Fruit fly (Drosophila melanogaster) whole organism, embryonic: ENCODE data around the gene CG7016.

ENCODE experiments used
- Asciz ChIP-seq: fragments of 200-800 bp; sonication (Bioruptor generic); optimal IDR thresholded peaks from 2 replicates; lab custom pipeline; 2017; ENCODE audit warnings: missing biosample characterization, mild to moderate bottlenecking, missing genetic modification characterization, missing genetic modification reagents
- CG10267 ChIP-seq: fragments of 200-800 bp; sonication (Bioruptor generic); optimal IDR thresholded peaks from 2 replicates; lab custom pipeline; 2018; ENCODE audit warnings: missing biosample characterization, mild to moderate bottlenecking, missing genetic modification characterization, moderate library complexity
- CG12104 ChIP-seq: fragments of 200-800 bp; sonication (Bioruptor generic); optimal IDR thresholded peaks from 3 replicates; lab custom pipeline; 2016; ENCODE audit warnings: missing biosample characterization, missing genetic modification characterization
- CG12391 ChIP-seq: fragments of 200-800 bp; sonication (Bioruptor generic); optimal IDR thresholded peaks from 3 replicates; lab custom pipeline; 2018; ENCODE audit warnings: missing biosample characterization, mild to moderate bottlenecking, missing genetic modification characterization, moderate library complexity
- CG13123 ChIP-seq: fragments of 200-800 bp; sonication (Bioruptor generic); optimal IDR thresholded peaks from 2 replicates; lab custom pipeline; 2016; ENCODE audit warnings: missing biosample characterization, missing genetic modification characterization
- CG13775 ChIP-seq: fragments of 200-800 bp; sonication (Bioruptor generic); optimal IDR thresholded peaks from 3 replicates; lab custom pipeline; 2017; ENCODE audit warnings: missing biosample characterization, mild to moderate bottlenecking, missing genetic modification characterization
- CG1529 ChIP-seq: fragments of 200-800 bp; sonication (Bioruptor generic); optimal IDR thresholded peaks from 3 replicates; lab custom pipeline; 2018; ENCODE audit warnings: missing biosample characterization, missing genetic modification characterization
- CG15514 ChIP-seq: fragments of 200-800 bp; sonication (Bioruptor generic); optimal IDR thresholded peaks from 3 replicates; lab custom pipeline; 2017; ENCODE audit warnings: missing biosample characterization, missing genetic modification characterization, mild to moderate bottlenecking, moderate library complexity, missing genetic modification reagents
- CG1603 ChIP-seq: fragments of 200-800 bp; sonication (Bioruptor generic); optimal IDR thresholded peaks from 2 replicates; lab custom pipeline; 2019; ENCODE audit warnings: missing biosample characterization, mild to moderate bottlenecking, missing genetic modification characterization, moderate library complexity
- CG17186 ChIP-seq: fragments of 200-800 bp; sonication (Bioruptor generic); optimal IDR thresholded peaks from 3 replicates; lab custom pipeline; 2017; ENCODE audit warnings: missing biosample characterization, missing genetic modification reagents, missing genetic modification characterization
- CG17829 ChIP-seq: fragments of 200-800 bp; optimal IDR thresholded peaks from 2 replicates; lab custom pipeline; 2019; ENCODE audit warnings: missing biosample characterization, mild to moderate bottlenecking, missing genetic modification characterization, moderate library complexity
- CG2116 ChIP-seq: fragments of 200-800 bp; sonication (Bioruptor generic); optimal IDR thresholded peaks from 3 replicates; lab custom pipeline; 2018; ENCODE audit warnings: missing biosample characterization, mild to moderate bottlenecking, missing genetic modification characterization
- CG30020 ChIP-seq: fragments of 200-800 bp; optimal IDR thresholded peaks from 2 replicates; lab custom pipeline; 2019; ENCODE audit warnings: missing biosample characterization, mild to moderate bottlenecking, missing genetic modification characterization, moderate library complexity
- CG3163 ChIP-seq: fragments of 200-800 bp; sonication (Bioruptor generic); optimal IDR thresholded peaks from 3 replicates; lab custom pipeline; 2016; ENCODE audit warnings: missing biosample characterization, missing genetic modification characterization
- CG32767 ChIP-seq: fragments of 200-800 bp; sonication (Bioruptor generic); IDR thresholded peaks from 2 replicates; pipeline ENCODE4 v1.3.6; 2022; ENCODE audit warnings: missing biosample characterization, missing genetic modification characterization
- CG3281 ChIP-seq: fragments of 200-800 bp; sonication (Bioruptor generic); optimal IDR thresholded peaks from 3 replicates; lab custom pipeline; 2017; ENCODE audit warnings: missing biosample characterization, mild to moderate bottlenecking, missing genetic modification characterization
- CG4854 ChIP-seq: fragments of 200-800 bp; sonication (Bioruptor generic); optimal IDR thresholded peaks from 2 replicates; lab custom pipeline; 2016; ENCODE audit warnings: missing biosample characterization, missing genetic modification characterization, inconsistent platforms
- CG6683 ChIP-seq: fragments of 200-800 bp; sonication (Bioruptor generic); optimal IDR thresholded peaks from 2 replicates; lab custom pipeline; 2017; ENCODE audit warnings: missing biosample characterization, mild to moderate bottlenecking, missing genetic modification characterization, missing genetic modification reagents
- CG7745 ChIP-seq: fragments of 200-800 bp; sonication (Bioruptor generic); optimal IDR thresholded peaks from 2 replicates; lab custom pipeline; 2018; ENCODE audit warnings: missing biosample characterization, mild to moderate bottlenecking, missing genetic modification characterization, moderate library complexity
- CG9727 ChIP-seq: fragments of 200-800 bp; sonication (Bioruptor generic); optimal IDR thresholded peaks from 3 replicates; lab custom pipeline; 2017; ENCODE audit warnings: missing biosample characterization, mild to moderate bottlenecking, missing genetic modification characterization
- Dp ChIP-seq: fragments of 200-800 bp; sonication (Bioruptor generic); optimal IDR thresholded peaks from 2 replicates; lab custom pipeline; 2018; ENCODE audit warnings: missing biosample characterization, mild to moderate bottlenecking, missing genetic modification characterization, moderate library complexity
- E2f2 ChIP-seq: fragments of 200-800 bp; sonication (Bioruptor generic); IDR thresholded peaks from 2 replicates; pipeline ENCODE4 v1.3.6; 2022; ENCODE audit warnings: missing biosample characterization, missing genetic modification characterization
- Elba2 ChIP-seq: fragments of 200-800 bp; sonication (Bioruptor generic); optimal IDR thresholded peaks from 3 replicates; lab custom pipeline; 2016; ENCODE audit warnings: missing biosample characterization, missing genetic modification characterization
- H15 ChIP-seq: fragments of 200-800 bp; sonication (Bioruptor generic); IDR thresholded peaks from 3 replicates; pipeline ENCODE4 v1.3.6; 2022; ENCODE audit warnings: missing biosample characterization, missing genetic modification characterization
- MESR4 ChIP-seq: fragments of 200-800 bp; sonication (Bioruptor generic); optimal IDR thresholded peaks from 2 replicates; lab custom pipeline; 2018; ENCODE audit warnings: missing biosample characterization, mild to moderate bottlenecking, missing genetic modification characterization, moderate library complexity
- Nf-YB ChIP-seq: fragments of 200-800 bp; sonication (Bioruptor generic); optimal IDR thresholded peaks from 3 replicates; lab custom pipeline; 2019; ENCODE audit warnings: missing biosample characterization, mild to moderate bottlenecking, missing genetic modification characterization, moderate library complexity
- Pdp1 ChIP-seq, 2 experiments: fragments of 200-800 bp; sonication (Bioruptor generic); optimal IDR thresholded peaks; 3 replicates each; lab custom pipeline; 2016; ENCODE audit warnings: missing biosample characterization in 2 of 2, missing genetic modification characterization in 2 of 2, mild to moderate bottlenecking in 1 of 2, moderate library complexity in 1 of 2
- caup ChIP-seq: fragments of 200-800 bp; sonication (Bioruptor generic); optimal IDR thresholded peaks from 3 replicates; lab custom pipeline; 2017; ENCODE audit warnings: missing biosample characterization, mild to moderate bottlenecking, missing genetic modification characterization, moderate library complexity; ENCODE audit not compliant: severe bottlenecking
- chinmo ChIP-seq: fragments of 200-800 bp; sonication (Bioruptor generic); IDR thresholded peaks from 4 replicates; pipeline ENCODE4 v1.3.6; 2022; ENCODE audit warnings: missing biosample characterization, missing genetic modification characterization; ENCODE audit not compliant: partially characterized antibody
- crc ChIP-seq: fragments of 200-800 bp; sonication (Bioruptor generic); optimal IDR thresholded peaks from 2 replicates; lab custom pipeline; 2016; ENCODE audit warnings: missing biosample characterization, missing genetic modification characterization
- cwo ChIP-seq: fragments of 200-800 bp; sonication (Bioruptor generic); optimal IDR thresholded peaks from 3 replicates; lab custom pipeline; 2017; ENCODE audit warnings: missing biosample characterization, missing genetic modification characterization, mild to moderate bottlenecking, moderate library complexity, missing genetic modification reagents
- dm ChIP-seq: fragments of 200-800 bp; sonication (Bioruptor generic); optimal IDR thresholded peaks from 3 replicates; lab custom pipeline; 2016; ENCODE audit warnings: missing biosample characterization, missing genetic modification characterization
- ham ChIP-seq: fragments of 200-800 bp; sonication (Bioruptor generic); IDR thresholded peaks from 2 replicates; pipeline ENCODE4 v1.3.6; 2022; ENCODE audit warnings: missing biosample characterization, missing genetic modification characterization
- kah ChIP-seq: fragments of 200-800 bp; sonication (Bioruptor generic); optimal IDR thresholded peaks from 2 replicates; lab custom pipeline; 2018; ENCODE audit warnings: missing biosample characterization, mild to moderate bottlenecking, missing genetic modification characterization
- lbe ChIP-seq: fragments of 200-800 bp; sonication (Bioruptor generic); optimal IDR thresholded peaks from 2 replicates; lab custom pipeline; 2016; ENCODE audit warnings: missing biosample characterization, mild to moderate bottlenecking, missing genetic modification characterization
- nmo ChIP-seq: fragments of 200-800 bp; sonication (Bioruptor generic); optimal IDR thresholded peaks from 2 replicates; lab custom pipeline; 2018; ENCODE audit warnings: missing biosample characterization, mild to moderate bottlenecking, missing genetic modification characterization, moderate library complexity
- phol ChIP-seq: fragments of 200-800 bp; sonication (Bioruptor generic); optimal IDR thresholded peaks from 3 replicates; lab custom pipeline; 2018; ENCODE audit warnings: missing biosample characterization, mild to moderate bottlenecking, missing genetic modification characterization, moderate library complexity
- pzg ChIP-seq: fragments of 200-800 bp; sonication (Bioruptor generic); optimal IDR thresholded peaks from 3 replicates; lab custom pipeline; 2018; ENCODE audit warnings: missing biosample characterization, mild to moderate bottlenecking, missing genetic modification characterization, moderate library complexity
- sr ChIP-seq: fragments of 200-800 bp; sonication (Bioruptor generic); IDR thresholded peaks from 3 replicates; pipeline ENCODE4 v1.3.6; 2022; ENCODE audit warnings: missing biosample characterization, missing genetic modification characterization
- twi ChIP-seq: fragments of 200-800 bp; optimal IDR thresholded peaks from 2 replicates; lab custom pipeline; 2019; ENCODE audit warnings: missing biosample characterization, mild to moderate bottlenecking, missing genetic modification characterization, moderate library complexity
- usp ChIP-seq: fragments of >200 bp; optimal IDR thresholded peaks from 2 replicates; lab custom pipeline; 2017; ENCODE audit warnings: missing biosample characterization, missing genetic modification characterization

Gene CG7016

dm6 chr3R:24876843-24877457, 14.2 kb downstream of the CG7016 start, which contains the start of the genes CG11089 and CG31381 (continued):
- peak; percentile 45 for TF ChIP-seq CG10267 (tag; lab: Kevin White, UChicago)
- TF ChIP-seq CG7745 (tag; lab: Kevin White, UChicago), result no peak
- peak; percentile 50 for TF ChIP-seq pzg (GFP tag; lab: Kevin White, UChicago)
- TF ChIP-seq cwo (GFP tag; lab: Kevin White, UChicago), result peak; percentile 94
- peak; percentile 13 for TF ChIP-seq Elba2 (GFP tag; lab: Kevin White, UChicago)
- TF ChIP-seq Dp (GFP tag; lab: Kevin White, UChicago), result peak; percentile 96
- peak; percentile 45 for TF ChIP-seq caup (GFP tag; lab: Kevin White, UChicago)
- peak; percentile 2 for TF ChIP-seq CG30020
- no peak for TF ChIP-seq CG32767 (GFP tag; lab: Robert Waterston, UW)
- TF ChIP-seq ham (GFP tag; lab: Robert Waterston, UW), result no peak
- peak; percentile 21 for TF ChIP-seq phol (tag; lab: Kevin White, UChicago)
- TF ChIP-seq CG17829 (tag; lab: Kevin White, UChicago), result peak; percentile 39
- TF ChIP-seq CG13775 (GFP tag; lab: Kevin White, UChicago), result peak; percentile 6
- TF ChIP-seq CG6683 (GFP tag; lab: Kevin White, UChicago), result peak; percentile 14
- TF ChIP-seq twi, result no peak
- TF ChIP-seq CG13123 (GFP tag; lab: Kevin White, UChicago), result no peak
- TF ChIP-seq CG1603 (tag; lab: Kevin White, UChicago), result no peak
- peak; percentile 89 for TF ChIP-seq dm (GFP tag; lab: Kevin White, UChicago)
- TF ChIP-seq CG3163 (GFP tag; lab: Kevin White, UChicago), result no peak
- no peak for TF ChIP-seq usp
- peak; percentile 22 for TF ChIP-seq MESR4
- TF ChIP-seq CG3281 (GFP tag; lab: Kevin White, UChicago), result peak; percentile 5
- TF ChIP-seq CG12391, result peak; percentile 61
- TF ChIP-seq CG4854 (GFP tag; lab: Kevin White, UChicago), result peak; percentile 97
- no peak for TF ChIP-seq CG1529 (GFP tag; lab: Kevin White, UChicago)
- peak; percentile 38 for TF ChIP-seq CG12104 (GFP tag; lab: Kevin White, UChicago)
- TF ChIP-seq CG9727 (GFP tag; lab: Kevin White, UChicago), result peak; percentile 46
- TF ChIP-seq Asciz (GFP tag; lab: Kevin White, UChicago), result peak; percentile 25
- peak; percentile 7 for TF ChIP-seq Nf-YB (GFP tag; lab: Kevin White, UChicago)
- TF ChIP-seq E2f2 (GFP tag; lab: Robert Waterston, UW), result peak; percentile 97
- TF ChIP-seq kah (GFP tag; lab: Kevin White, UChicago), result peak; percentile 99
- peak; percentile 5 for TF ChIP-seq CG2116 (GFP tag; lab: Kevin White, UChicago)
- peak; percentile 83 for TF ChIP-seq CG15514
- TF ChIP-seq nmo, result peak; percentile 36
- peak; percentile 4 for TF ChIP-seq lbe (GFP tag; lab: Kevin White, UChicago)
- TF ChIP-seq, all 482 proteins: peak for 46

DNA sequence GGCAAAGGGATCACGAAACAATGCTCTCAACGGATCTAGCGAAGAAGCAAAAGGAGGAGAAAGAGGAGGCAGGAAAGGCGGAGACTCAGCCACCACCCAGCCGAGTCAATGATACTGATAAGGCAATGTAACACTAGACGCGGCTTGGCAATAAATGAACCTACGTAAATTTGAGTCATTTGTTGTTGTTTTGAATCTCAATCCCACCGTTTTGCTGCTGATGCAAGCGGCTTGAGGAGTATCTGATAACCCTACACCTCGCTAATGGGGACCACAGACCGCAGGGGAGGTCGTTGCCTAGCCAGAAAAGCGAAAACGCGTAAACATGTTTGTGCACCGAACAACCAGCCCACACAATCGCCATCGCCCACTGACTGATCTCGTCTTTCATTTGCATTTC, 15.9 kb downstream of the CG7016 start:
- TF ChIP-seq sr (GFP tag; lab: Robert Waterston, UW) (peak; percentile 53), H15 (GFP tag; lab: Robert Waterston, UW) (no peak), CG17186 (no peak), chinmo (GFP tag; lab: Robert Waterston, UW) (0 out of 4 replicates have a peak, but pooled peaks have one; percentile 37), Pdp1 (GFP tag; optimal IDR thresholded peaks at IDR 0.05; lab: Kevin White, UChicago) (peak in 1 of 2 experiments; percentile 5), crc (no peak)
